Worm (Caenorhabditis elegans) whole organism, late embryonic: ENCODE results near the gene srd-56.

Experiments
- che-1 ChIP-seq: sonication (generic microtip); optimal IDR thresholded peaks from 2 replicates; lab custom pipeline; 2016; ENCODE audit warnings: mild to moderate bottlenecking, missing genetic modification characterization, missing compliant biosample characterization
- dve-1 ChIP-seq: sonication (generic microtip); optimal IDR thresholded peaks from 2 replicates; lab custom pipeline; 2017; ENCODE audit warnings: antibody characterized with exemption, mild to moderate bottlenecking, missing genetic modification characterization, missing compliant biosample characterization
- ets-4 ChIP-seq: sonication (generic microtip); optimal IDR thresholded peaks from 2 replicates; lab custom pipeline; 2016; ENCODE audit warnings: missing genetic modification characterization, missing compliant biosample characterization
- hlh-15 ChIP-seq: sonication (generic microtip); optimal IDR thresholded peaks from 2 replicates; lab custom pipeline; 2016; ENCODE audit warnings: missing genetic modification characterization, missing compliant biosample characterization
- nfya-1 ChIP-seq: sonication (generic microtip); optimal IDR thresholded peaks from 2 replicates; lab custom pipeline; 2017; ENCODE audit warnings: missing genetic modification characterization, mild to moderate bottlenecking, missing compliant biosample characterization, antibody characterized with exemption, moderate library complexity
- unc-42 ChIP-seq: sonication (generic microtip); optimal IDR thresholded peaks from 2 replicates; lab custom pipeline; 2016; ENCODE audit warnings: missing genotype, missing genetic modification characterization, missing compliant biosample characterization
- ztf-16 ChIP-seq: sonication (generic microtip); optimal IDR thresholded peaks from 2 replicates; lab custom pipeline; 2017; ENCODE audit warnings: missing genetic modification characterization, missing compliant biosample characterization

DNA sequence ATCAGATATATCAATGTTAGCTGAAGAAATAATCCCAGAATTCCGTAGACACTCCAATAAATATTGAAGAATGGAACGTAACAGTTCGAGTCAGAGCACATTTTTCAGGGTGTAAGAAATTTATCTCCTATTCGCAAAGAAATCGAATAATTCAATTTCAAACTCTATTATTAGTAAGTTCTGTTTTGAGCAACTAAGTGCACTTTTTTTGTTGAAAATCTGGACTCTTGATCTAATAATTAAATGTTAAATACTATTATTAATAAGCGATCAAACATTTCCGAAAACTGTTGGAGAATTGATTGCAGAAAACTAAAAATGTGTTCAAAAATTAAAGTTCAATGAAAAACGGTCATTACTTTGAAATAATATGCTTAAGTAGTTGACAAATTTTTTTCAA lies at the start of gene srd-56:
- no peak for TF ChIP-seq ztf-16
- no peak for TF ChIP-seq ets-4
- TF ChIP-seq hlh-15 (tag; lab: Kevin White, UChicago), result no peak
- no peak for TF ChIP-seq dve-1 (tag; lab: Kevin White, UChicago)
- no peak for TF ChIP-seq unc-42 (tag; lab: Kevin White, UChicago)
- TF ChIP-seq nfya-1, result no peak
- TF ChIP-seq che-1 (tag; lab: Kevin White, UChicago), result no peak
